Worm (Caenorhabditis elegans): ENCODE results near the gene C05D12.1.
A peak's percentile ranks its signal among the peaks of the same experiment; 100 is the strongest.

The C05D12.1 gene

DNA sequence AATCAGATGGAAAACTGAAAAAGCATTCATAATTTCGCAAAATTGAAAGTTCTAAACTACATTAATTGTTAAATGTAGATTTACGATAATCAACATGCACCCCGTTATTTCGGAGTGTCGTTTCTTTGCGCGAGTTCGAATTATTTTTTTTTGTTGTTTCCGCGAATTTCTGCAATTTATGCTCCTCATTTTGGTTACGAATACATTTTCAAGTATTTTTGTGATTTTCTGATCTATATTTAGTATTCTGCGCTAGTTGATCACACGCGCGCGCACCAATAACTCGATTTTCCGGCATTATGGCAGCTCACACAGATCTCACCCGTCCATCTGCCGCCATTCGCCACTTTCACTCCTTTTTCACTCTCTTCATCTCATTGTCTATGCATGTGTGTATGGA, 24.7 kb upstream of the C05D12.1 start, which contains the start of gene VW02B12L.2:
Gene VW02B12L.2, minus strand, starts transcription at position 65 of the 400 bp plus-strand sequence.
- TF ChIP-seq hmg-4 (GFP tag; optimal IDR thresholded peaks at IDR 0.05) (peak; percentile 21), flt-1 (GFP tag; IDR thresholded peaks at IDR 0.05) (no peak), tra-4 (tag; optimal IDR thresholded peaks at IDR 0.05) (no peak)

DNA sequence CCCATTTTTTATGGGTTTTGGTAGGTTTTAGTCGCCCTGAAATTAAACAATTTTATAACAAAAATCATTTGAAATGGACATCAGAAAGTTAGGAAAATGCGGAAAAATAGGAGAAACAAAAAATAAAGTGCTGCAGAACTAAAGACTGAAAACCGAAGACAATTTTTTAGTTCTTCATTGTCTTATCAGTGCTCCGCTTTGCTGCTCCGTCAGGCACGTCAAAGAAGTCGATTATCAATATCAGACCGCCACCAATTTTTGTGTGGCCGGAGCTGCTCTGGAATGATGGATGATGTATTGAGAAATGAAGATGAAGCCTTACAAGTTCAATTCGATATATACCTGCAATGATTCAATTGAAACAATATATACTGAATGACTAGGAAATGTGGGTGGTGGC, 22.8 kb upstream of the C05D12.1 start, which contains the start of gene vha-6:
Gene vha-6, minus strand, starts transcription at position 36 of the 400 bp plus-strand sequence.
- no peak for TF ChIP-seq aly-1 (tag; optimal IDR thresholded peaks at IDR 0.05)

DNA sequence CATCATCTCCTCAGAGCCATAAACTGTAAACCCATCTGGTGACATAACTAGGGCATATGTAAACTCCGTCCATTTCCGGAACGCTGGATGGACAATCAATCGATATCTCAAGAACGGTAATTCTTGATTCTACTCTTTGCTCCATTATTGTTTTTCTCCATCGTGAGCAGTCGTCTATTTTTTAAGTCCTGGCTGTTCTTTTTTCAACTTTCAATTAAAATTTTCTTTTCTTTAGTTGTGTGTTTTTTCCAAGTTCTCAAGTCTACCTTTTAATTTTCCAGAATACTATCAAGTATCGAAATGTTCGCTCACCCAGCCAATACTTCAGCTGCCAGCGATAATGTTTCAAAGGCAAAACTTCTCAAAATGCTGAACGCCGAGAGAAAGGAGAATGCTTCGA, 18.4 kb upstream of the C05D12.1 start, which contains the start of gene C05D12.5:
Gene C05D12.5, plus strand, starts transcription at position 301 of the 400 bp plus-strand sequence.
- no peak for TF ChIP-seq ceh-13 (GFP tag; optimal IDR thresholded peaks at IDR 0.05)
- TF ChIP-seq hmbx-1 (tag; optimal IDR thresholded peaks at IDR 0.05): no peak
- TF ChIP-seq tbx-37 (GFP tag; conservative IDR thresholded peaks at IDR 0.05): no peak
- no peak for TF ChIP-seq aly-1 (tag; optimal IDR thresholded peaks at IDR 0.05)
- TF ChIP-seq tbx-11 (GFP tag; IDR thresholded peaks at IDR 0.05): no peak
- no peak for TF ChIP-seq B0310.2 (tag; optimal IDR thresholded peaks at IDR 0.05)
- no peak for TF ChIP-seq F13C5.2 (tag; optimal IDR thresholded peaks at IDR 0.05)
- no peak for TF ChIP-seq scrt-1 (GFP tag; IDR thresholded peaks at IDR 0.05)
- no peak for TF ChIP-seq hnd-1 (tag; optimal IDR thresholded peaks at IDR 0.05)
- no peak for TF ChIP-seq sea-1 (GFP tag; conservative IDR thresholded peaks at IDR 0.05)

DNA sequence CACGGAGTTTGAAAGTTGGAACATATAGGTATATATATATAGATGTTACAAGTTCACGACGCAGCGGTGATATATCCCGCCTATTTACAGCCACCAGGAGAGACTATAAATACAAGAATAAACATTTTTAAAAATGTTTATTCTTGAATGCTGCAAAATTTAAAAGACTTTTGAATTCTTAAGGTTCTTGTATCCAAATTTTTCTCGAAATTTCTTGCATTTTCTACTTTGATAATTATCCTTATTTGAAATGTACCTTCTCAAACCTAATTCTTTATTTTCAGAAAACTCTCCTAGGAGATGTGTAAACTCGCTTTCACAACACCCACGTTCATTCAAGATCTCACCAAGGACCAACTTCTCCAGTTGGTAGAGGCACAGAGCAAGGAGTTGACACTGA, 16.0 kb upstream of the C05D12.1 start, which contains the start of gene C05D12.4:
Gene C05D12.4, plus strand, starts transcription at position 301 of the 400 bp plus-strand sequence.
- TF ChIP-seq sea-1 (GFP tag; conservative IDR thresholded peaks at IDR 0.05) (no peak), tbx-37 (GFP tag; conservative IDR thresholded peaks at IDR 0.05) (no peak), ceh-36 (tag; optimal IDR thresholded peaks at IDR 0.05) (no peak), F13C5.2 (tag; optimal IDR thresholded peaks at IDR 0.05) (no peak), B0310.2 (tag; optimal IDR thresholded peaks at IDR 0.05) (no peak), flt-1 (GFP tag; IDR thresholded peaks at IDR 0.05) (no peak), hmbx-1 (tag; optimal IDR thresholded peaks at IDR 0.05) (no peak), scrt-1 (GFP tag; IDR thresholded peaks at IDR 0.05) (no peak), ets-7 (tag; optimal IDR thresholded peaks at IDR 0.05) (no peak), pes-1 (GFP tag; IDR thresholded peaks at IDR 0.05) (no peak), hnd-1 (tag; optimal IDR thresholded peaks at IDR 0.05) (no peak), tra-4 (tag; optimal IDR thresholded peaks at IDR 0.05) (no peak), ceh-13 (GFP tag; optimal IDR thresholded peaks at IDR 0.05) (no peak), tbx-11 (GFP tag; IDR thresholded peaks at IDR 0.05) (no peak), ama-1 (optimal IDR thresholded peaks at IDR 0.05) (no peak)

DNA sequence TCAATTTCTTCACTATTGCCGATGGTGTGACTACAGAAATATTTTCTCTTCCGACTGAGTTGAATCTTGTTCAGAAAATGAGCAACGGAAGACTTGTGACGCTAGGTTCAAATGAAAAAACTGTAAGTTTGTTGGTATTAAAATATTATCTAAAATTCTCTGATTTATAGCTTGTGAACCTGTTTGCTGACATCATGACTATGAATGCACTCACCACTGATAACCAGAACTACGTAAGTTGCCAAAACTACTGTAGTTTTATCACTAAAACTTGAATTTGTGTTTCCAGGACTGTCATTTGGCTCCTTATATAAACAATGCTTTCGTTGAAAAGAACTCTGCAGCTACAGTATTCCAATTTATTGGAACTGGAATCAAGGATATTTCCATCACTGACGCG, 13.0 kb upstream of the C05D12.1 start:
- TF ChIP-seq F13C5.2 (tag; optimal IDR thresholded peaks at IDR 0.05): no peak
- TF ChIP-seq aly-1 (tag; optimal IDR thresholded peaks at IDR 0.05): no peak
- no peak for TF ChIP-seq ets-7 (tag; optimal IDR thresholded peaks at IDR 0.05)

DNA sequence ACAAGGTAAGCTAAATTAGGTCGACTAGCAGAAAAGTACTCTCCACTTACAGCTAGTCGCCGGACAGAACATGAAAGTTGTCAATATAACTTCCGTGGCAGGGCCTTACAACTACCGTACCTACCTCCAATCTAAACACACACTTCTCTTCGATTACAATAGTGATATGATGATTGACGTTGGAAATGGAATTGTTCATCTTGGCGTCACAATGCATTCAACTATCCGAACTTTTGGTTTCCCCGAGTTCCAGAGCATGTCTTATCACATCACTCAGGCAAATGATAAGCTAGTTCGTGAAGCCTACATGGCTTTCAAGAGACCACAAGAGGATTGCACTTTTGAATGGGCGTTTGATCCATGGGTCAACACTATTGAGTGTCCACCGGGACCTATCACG, 11.8 kb upstream of the C05D12.1 start:
- no peak for TF ChIP-seq tbx-37 (GFP tag; conservative IDR thresholded peaks at IDR 0.05)
- no peak for TF ChIP-seq hmbx-1 (tag; optimal IDR thresholded peaks at IDR 0.05)
- TF ChIP-seq hmg-4 (GFP tag; optimal IDR thresholded peaks at IDR 0.05): no peak
- TF ChIP-seq sea-1 (GFP tag; conservative IDR thresholded peaks at IDR 0.05): no peak
- no peak for TF ChIP-seq B0310.2 (tag; optimal IDR thresholded peaks at IDR 0.05)
- TF ChIP-seq ama-1 (optimal IDR thresholded peaks at IDR 0.05): no peak
- no peak for TF ChIP-seq hnd-1 (tag; optimal IDR thresholded peaks at IDR 0.05)

DNA sequence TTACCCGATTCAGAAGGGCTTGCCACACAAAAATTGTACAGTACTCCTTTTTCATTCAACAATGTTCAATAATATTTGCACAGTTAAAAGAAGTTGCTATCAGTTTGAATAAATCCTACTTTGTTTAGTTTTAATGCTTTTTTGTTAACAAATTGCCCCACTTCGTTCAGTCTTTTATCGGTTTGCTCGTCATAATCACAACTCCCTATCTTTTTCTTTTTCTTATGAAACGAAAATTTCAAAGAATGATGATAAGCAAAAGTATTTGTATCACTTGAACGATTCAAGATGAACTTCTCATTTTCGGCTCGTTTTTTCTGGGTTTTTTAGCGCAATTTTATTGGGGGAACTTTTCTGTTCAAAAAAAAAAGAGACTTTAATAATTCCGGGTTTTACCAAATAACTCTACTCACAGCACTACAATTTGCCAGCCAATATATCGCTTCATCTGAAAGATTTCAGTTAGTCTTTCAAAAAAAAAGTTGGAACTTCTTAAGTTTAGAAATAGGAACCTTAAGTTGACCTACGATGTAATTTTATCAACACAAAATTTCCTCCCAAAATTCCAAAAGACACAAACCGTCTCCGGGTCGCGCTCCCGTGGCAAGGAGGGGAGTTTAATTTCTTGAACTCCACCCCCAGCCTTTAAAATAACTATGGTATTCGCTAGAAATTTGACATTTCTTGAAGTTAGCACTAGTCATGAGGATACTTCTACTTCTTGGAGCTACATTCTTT, 9.2 kb upstream of the C05D12.1 start, which contains the start of gene C05D12.3:
Gene C05D12.3, plus strand, starts transcription at position 688 of the 738 bp plus-strand sequence.
- TF ChIP-seq ceh-13 (GFP tag; optimal IDR thresholded peaks at IDR 0.05): no peak
- TF ChIP-seq scrt-1 (GFP tag; IDR thresholded peaks at IDR 0.05): no peak
- TF ChIP-seq F13C5.2 (tag; optimal IDR thresholded peaks at IDR 0.05): no peak
- no peak for TF ChIP-seq tra-4 (tag; optimal IDR thresholded peaks at IDR 0.05)
- no peak for TF ChIP-seq ets-7 (tag; optimal IDR thresholded peaks at IDR 0.05)
- TF ChIP-seq hmbx-1 (tag; optimal IDR thresholded peaks at IDR 0.05): no peak
- no peak for TF ChIP-seq hnd-1 (tag; optimal IDR thresholded peaks at IDR 0.05)

DNA sequence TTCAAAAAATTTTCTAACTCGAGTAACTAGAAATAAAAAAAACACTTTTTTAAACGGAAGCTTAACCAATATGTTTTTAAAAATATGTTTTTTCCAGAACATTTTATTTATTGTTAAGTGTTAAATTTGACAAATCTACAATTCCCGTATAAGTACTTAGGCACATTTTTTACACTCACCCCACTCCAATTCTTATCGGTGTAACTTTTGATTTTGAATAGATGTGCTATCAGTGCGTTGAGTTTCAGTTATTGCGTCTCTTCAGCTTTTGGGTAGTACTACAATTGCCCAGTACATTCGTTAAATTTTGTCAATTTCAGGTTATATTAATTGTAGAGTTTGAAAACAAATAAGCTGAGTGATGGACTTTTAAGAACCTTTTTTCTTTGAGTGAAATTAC, 8.5 kb upstream of the C05D12.1 start:
- TF ChIP-seq ama-1 (optimal IDR thresholded peaks at IDR 0.05): no peak
- no peak for TF ChIP-seq hnd-1 (tag; optimal IDR thresholded peaks at IDR 0.05)
- TF ChIP-seq scrt-1 (GFP tag; IDR thresholded peaks at IDR 0.05): no peak
- TF ChIP-seq B0310.2 (tag; optimal IDR thresholded peaks at IDR 0.05): no peak
- no peak for TF ChIP-seq flt-1 (GFP tag; IDR thresholded peaks at IDR 0.05)
- no peak for TF ChIP-seq pes-1 (GFP tag; IDR thresholded peaks at IDR 0.05)
- TF ChIP-seq aly-1 (tag; optimal IDR thresholded peaks at IDR 0.05): no peak
- no peak for TF ChIP-seq ceh-36 (tag; optimal IDR thresholded peaks at IDR 0.05)
- TF ChIP-seq tbx-37 (GFP tag; conservative IDR thresholded peaks at IDR 0.05): no peak
- no peak for TF ChIP-seq sea-1 (GFP tag; conservative IDR thresholded peaks at IDR 0.05)
- TF ChIP-seq tra-4 (tag; optimal IDR thresholded peaks at IDR 0.05): no peak
- TF ChIP-seq hmg-4 (GFP tag; optimal IDR thresholded peaks at IDR 0.05): no peak

DNA sequence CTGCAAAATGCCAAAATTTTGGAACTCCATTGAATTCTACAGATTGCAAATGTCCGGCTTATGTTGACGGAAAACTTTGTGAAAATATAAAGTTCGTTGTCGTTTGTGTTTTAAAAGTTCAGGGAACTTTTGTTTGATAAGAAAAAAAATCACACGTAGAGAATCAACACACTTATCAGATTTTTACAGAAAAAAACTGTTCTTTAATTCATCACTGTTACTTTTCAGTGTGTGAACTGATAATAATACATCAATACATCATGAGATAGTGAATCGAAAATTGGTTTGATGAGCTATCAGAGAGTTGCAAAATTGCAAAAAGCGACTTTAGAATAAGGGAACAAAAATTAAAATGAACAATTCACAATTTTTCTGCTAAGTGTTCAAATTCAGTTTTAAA, 2.9 kb upstream of the C05D12.1 start:
- TF ChIP-seq hnd-1 (tag; optimal IDR thresholded peaks at IDR 0.05) (no peak), hmbx-1 (tag; optimal IDR thresholded peaks at IDR 0.05) (no peak), F13C5.2 (tag; optimal IDR thresholded peaks at IDR 0.05) (no peak), ets-7 (tag; optimal IDR thresholded peaks at IDR 0.05) (no peak), ama-1 (optimal IDR thresholded peaks at IDR 0.05) (no peak), tra-4 (tag; optimal IDR thresholded peaks at IDR 0.05) (no peak), ceh-13 (GFP tag; optimal IDR thresholded peaks at IDR 0.05) (no peak), tbx-37 (GFP tag; conservative IDR thresholded peaks at IDR 0.05) (no peak), aly-1 (tag; optimal IDR thresholded peaks at IDR 0.05) (no peak), scrt-1 (GFP tag; IDR thresholded peaks at IDR 0.05) (no peak), hmg-4 (GFP tag; optimal IDR thresholded peaks at IDR 0.05) (no peak), ceh-36 (tag; optimal IDR thresholded peaks at IDR 0.05) (no peak)

Measured in whole organism, early embryonic.